Fruit fly (Drosophila melanogaster): ENCODE results near the gene Uxt.

Gene Uxt

dm6 chr2L:15264483-15264987, 8.2 kb downstream of the Uxt start, which contains the start of gene yuri (continued):
- no peak for TF ChIP-seq Eip93F (GFP tag; optimal IDR thresholded peaks at IDR 0.05)
- TF ChIP-seq Gug (GFP tag; IDR thresholded peaks at IDR 0.05), result peak; percentile 51; the same call in 1 of the 2 replicates
- TF ChIP-seq CG11762 (GFP tag; optimal IDR thresholded peaks at IDR 0.05; ENCODE audit: insufficient read depth), result no peak
- no peak for TF ChIP-seq CG31627 (GFP tag; optimal IDR thresholded peaks at IDR 0.05)
- peak; percentile 76 for TF ChIP-seq CG6808 (GFP tag; optimal IDR thresholded peaks at IDR 0.05)
- no peak for TF ChIP-seq cyc (GFP tag; optimal IDR thresholded peaks at IDR 0.05)
- no peak for TF ChIP-seq CG11902 (GFP tag; optimal IDR thresholded peaks at IDR 0.05)
- TF ChIP-seq CG10669 (GFP tag; optimal IDR thresholded peaks at IDR 0.05), result peak; percentile 53
- no peak for TF ChIP-seq Sox15 (GFP tag; optimal IDR thresholded peaks at IDR 0.05)
- TF ChIP-seq Blimp-1 (GFP tag; optimal IDR thresholded peaks at IDR 0.05), result peak; percentile 9
- no peak for TF ChIP-seq Smox (GFP tag; optimal IDR thresholded peaks at IDR 0.05)
- no peak for TF ChIP-seq CG10631 (GFP tag; optimal IDR thresholded peaks at IDR 0.05)
- TF ChIP-seq dsx (GFP tag; optimal IDR thresholded peaks at IDR 0.05; ENCODE audit: poor library complexity, severe bottlenecking), result peak; percentile 81
- TF ChIP-seq pdm3 (GFP tag; optimal IDR thresholded peaks at IDR 0.05), result no peak
- TF ChIP-seq CG4318 (GFP tag; optimal IDR thresholded peaks at IDR 0.05), result no peak
- TF ChIP-seq Sox14 (GFP tag; optimal IDR thresholded peaks at IDR 0.05), result no peak
- no peak for TF ChIP-seq Met (GFP tag; optimal IDR thresholded peaks at IDR 0.05)
- peak; percentile 87 for TF ChIP-seq vri (GFP tag; optimal IDR thresholded peaks at IDR 0.05)

- TF ChIP-seq Hr38 (GFP tag; optimal IDR thresholded peaks at IDR 0.05), result no peak
- no peak for TF ChIP-seq Smox (GFP tag; optimal IDR thresholded peaks at IDR 0.05)
- TF ChIP-seq fkh (GFP tag; optimal IDR thresholded peaks at IDR 0.05), result peak; percentile 27
- TF ChIP-seq CG6854 (GFP tag; optimal IDR thresholded peaks at IDR 0.05), result no peak
- peak in 1 of 2 experiments; percentile 11 for TF ChIP-seq ss (GFP tag; optimal IDR thresholded peaks at IDR 0.05)
- peak; percentile 16 for TF ChIP-seq Sox14 (GFP tag; optimal IDR thresholded peaks at IDR 0.05)
- no peak for TF ChIP-seq CG8319 (GFP tag; optimal IDR thresholded peaks at IDR 0.05)
These were observed 15.0 kb downstream of the Uxt start for dm6 chr2L:15271336-15271735.

dm6 chr2L:15271757-15272589, 15.6 kb downstream of the Uxt start, which contains the start of gene Cul3:
TSS of gene Cul3 (minus strand) at chr2L:15272024.
- TF ChIP-seq CG4318 (GFP tag; optimal IDR thresholded peaks at IDR 0.05) (no peak), Eip93F (GFP tag; optimal IDR thresholded peaks at IDR 0.05) (no peak), CG6854 (GFP tag; optimal IDR thresholded peaks at IDR 0.05) (no peak), cyc (GFP tag; optimal IDR thresholded peaks at IDR 0.05) (no peak), CG3919 (GFP tag; optimal IDR thresholded peaks at IDR 0.05) (no peak), CG1621 (tag; optimal IDR thresholded peaks at IDR 0.05) (no peak), Hr39 (GFP tag; optimal IDR thresholded peaks at IDR 0.05) (no peak), Sox14 (GFP tag; optimal IDR thresholded peaks at IDR 0.05) (peak; percentile 6), CG10631 (GFP tag; optimal IDR thresholded peaks at IDR 0.05) (peak; percentile 51), Sox15 (GFP tag; optimal IDR thresholded peaks at IDR 0.05) (no peak), CG32006 (GFP tag; optimal IDR thresholded peaks at IDR 0.05) (peak; percentile 29), CG34406 (GFP tag; optimal IDR thresholded peaks at IDR 0.05) (no peak), CG3032 (tag; optimal IDR thresholded peaks at IDR 0.05) (peak; percentile 46), Gug (GFP tag; IDR thresholded peaks at IDR 0.05) (no peak), fd59A (GFP tag; optimal IDR thresholded peaks at IDR 0.05) (no peak), Hr4 (GFP tag; optimal IDR thresholded peaks at IDR 0.05) (no peak), CG11762 (GFP tag; optimal IDR thresholded peaks at IDR 0.05; ENCODE audit: insufficient read depth) (no peak), CG6792 (GFP tag; optimal IDR thresholded peaks at IDR 0.05) (no peak), esn (GFP tag; optimal IDR thresholded peaks at IDR 0.05) (peak; percentile 17), eg (GFP tag; IDR thresholded peaks at IDR 0.05) (no peak), spab (GFP tag; optimal IDR thresholded peaks at IDR 0.05) (no peak), OdsH (GFP tag; optimal IDR thresholded peaks at IDR 0.05) (peak; percentile 3), achi (GFP tag; optimal IDR thresholded peaks at IDR 0.05) (no peak), Blimp-1 (GFP tag; optimal IDR thresholded peaks at IDR 0.05) (no peak), Lpt (GFP tag; optimal IDR thresholded peaks at IDR 0.05) (no peak), CG6808 (GFP tag; optimal IDR thresholded peaks at IDR 0.05) (no peak), Eip78C (GFP tag) (peak; percentile 66), ss (GFP tag; optimal IDR thresholded peaks at IDR 0.05) (no peak), fkh (GFP tag; optimal IDR thresholded peaks at IDR 0.05) (peak; percentile 9), Hr38 (GFP tag; optimal IDR thresholded peaks at IDR 0.05) (no peak), CG9139 (GFP tag; optimal IDR thresholded peaks at IDR 0.05) (no peak), Ets21C (GFP tag; optimal IDR thresholded peaks at IDR 0.05) (no peak), CG31627 (GFP tag; optimal IDR thresholded peaks at IDR 0.05) (no peak), CG16779 (tag; optimal IDR thresholded peaks at IDR 0.05) (no peak), CG8319 (GFP tag; optimal IDR thresholded peaks at IDR 0.05) (no peak), acj6 (GFP tag; optimal IDR thresholded peaks at IDR 0.05) (peak; percentile 6)

Data from whole organism, prepupa.